Fruit fly (Drosophila melanogaster) whole organism, embryonic: ENCODE results near the gene CG7907.

Source experiments
- BEAF-32 ChIP-seq: fragments of 200-800 bp; sonication (Bioruptor generic); optimal IDR thresholded peaks from 3 replicates; lab custom pipeline; 2017; ENCODE audit warnings: missing biosample characterization, missing genetic modification characterization, mild to moderate bottlenecking, moderate library complexity, missing genetic modification reagents
- CG10321 ChIP-seq: fragments of 200-800 bp; sonication (Bioruptor generic); IDR thresholded peaks from 2 replicates; pipeline ENCODE4 v1.3.6; 2022; ENCODE audit warnings: missing biosample characterization, missing genetic modification characterization
- CG12299 ChIP-seq: fragments of 200-800 bp; sonication (Bioruptor generic); optimal IDR thresholded peaks from 2 replicates; lab custom pipeline; 2018; ENCODE audit warnings: missing biosample characterization, mild to moderate bottlenecking, missing genetic modification characterization
- CG17186 ChIP-seq: fragments of 200-800 bp; sonication (Bioruptor generic); optimal IDR thresholded peaks from 3 replicates; lab custom pipeline; 2017; ENCODE audit warnings: missing biosample characterization, missing genetic modification reagents, missing genetic modification characterization
- CG18262 ChIP-seq: fragments of 200-800 bp; optimal IDR thresholded peaks from 3 replicates; lab custom pipeline; 2019; ENCODE audit warnings: missing biosample characterization, mild to moderate bottlenecking, missing genetic modification characterization, moderate library complexity
- CG6689 ChIP-seq: fragments of 200-800 bp; sonication (Bioruptor generic); IDR thresholded peaks from 2 replicates; pipeline ENCODE4 v1.3.6; 2022; ENCODE audit warnings: missing biosample characterization, missing genetic modification characterization
- CG8290 ChIP-seq, 3 experiments: fragments of 200-800 bp; sonication (Bioruptor generic); optimal IDR thresholded peaks; 2 replicates each; lab custom pipeline; 2016 to 2019; ENCODE audit warnings: missing biosample characterization in 3 of 3, missing genetic modification characterization in 3 of 3, mild to moderate bottlenecking in 2 of 3, moderate library complexity in 1 of 3
- Dbx ChIP-seq: fragments of 200-800 bp; sonication (Bioruptor generic); IDR thresholded peaks from 3 replicates; pipeline ENCODE4 v1.3.6; 2022; ENCODE audit warnings: missing biosample characterization, missing genetic modification characterization
- Dip2 ChIP-seq: fragments of 200-800 bp; sonication (Bioruptor generic); IDR thresholded peaks from 2 replicates; pipeline ENCODE4 v1.3.6; 2022; ENCODE audit warnings: missing biosample characterization, missing genetic modification characterization
- Xbp1 ChIP-seq: fragments of 200-800 bp; sonication (Bioruptor generic); optimal IDR thresholded peaks from 3 replicates; lab custom pipeline; 2016; ENCODE audit warnings: missing biosample characterization, mild to moderate bottlenecking, missing genetic modification characterization
- ash1 ChIP-seq: fragments of 200-800 bp; sonication (Bioruptor generic); optimal IDR thresholded peaks from 2 replicates; lab custom pipeline; 2018; ENCODE audit warnings: missing biosample characterization, mild to moderate bottlenecking, missing genetic modification characterization
- fu2 ChIP-seq: fragments of 200-800 bp; sonication (Bioruptor generic); optimal IDR thresholded peaks from 2 replicates; lab custom pipeline; 2016; ENCODE audit warnings: missing biosample characterization, missing genetic modification characterization
- pnt ChIP-seq: fragments of 200-800 bp; sonication (Bioruptor generic); optimal IDR thresholded peaks from 3 replicates; lab custom pipeline; 2016; ENCODE audit warnings: missing biosample characterization, missing genetic modification characterization

- TF ChIP-seq CG10321 (GFP tag; lab: Robert Waterston, UW): no peak
- no peak for TF ChIP-seq CG18262 (tag; lab: Kevin White, UChicago)
- no peak for TF ChIP-seq Dip2
- no peak for TF ChIP-seq BEAF-32
- TF ChIP-seq fu2 (GFP tag; lab: Kevin White, UChicago): no peak
- TF ChIP-seq CG17186 (GFP tag; lab: Kevin White, UChicago): no peak
- TF ChIP-seq Xbp1 (GFP tag; lab: Kevin White, UChicago): no peak
- TF ChIP-seq ash1 (GFP tag; lab: Kevin White, UChicago): no peak
- TF ChIP-seq pnt (GFP tag; lab: Kevin White, UChicago): no peak
- no peak for TF ChIP-seq CG6689 (GFP tag; lab: Robert Waterston, UW)
- no peak for TF ChIP-seq CG8290 (GFP tag; optimal IDR thresholded peaks at IDR 0.05; lab: Kevin White, UChicago)
- no peak for TF ChIP-seq CG8290 (tag; optimal IDR thresholded peaks at IDR 0.05; lab: Kevin White, UChicago)
- TF ChIP-seq Dbx (GFP tag; lab: Robert Waterston, UW): no peak
- TF ChIP-seq CG12299 (tag; lab: Kevin White, UChicago): no peak
Observed at dm6 chr3R:21419258-21419657, 15.7 kb downstream of the CG7907 start.
